Fruit fly (Drosophila melanogaster) whole organism, embryonic: ENCODE measurements around the gene esg.

Source experiments
- Abd-B ChIP-seq: fragments of 200-800 bp; sonication (Bioruptor generic); optimal IDR thresholded peaks from 2 replicates; lab custom pipeline; 2018; ENCODE audit warnings: missing biosample characterization, mild to moderate bottlenecking, missing genetic modification characterization, moderate library complexity
- Atf6 ChIP-seq: fragments of 200-800 bp; sonication (Bioruptor generic); IDR thresholded peaks from 2 replicates; pipeline ENCODE4 v1.3.6; 2022; ENCODE audit warnings: missing biosample characterization, missing genetic modification characterization
- B-H1 ChIP-seq: fragments of 200-800 bp; sonication (Bioruptor generic); IDR thresholded peaks from 3 replicates; pipeline ENCODE4 v1.3.6; 2022; ENCODE audit warnings: missing biosample characterization, missing genetic modification characterization
- BEAF-32 ChIP-seq: fragments of 200-800 bp; sonication (Bioruptor generic); optimal IDR thresholded peaks from 3 replicates; lab custom pipeline; 2017; ENCODE audit warnings: missing biosample characterization, missing genetic modification characterization, mild to moderate bottlenecking, moderate library complexity, missing genetic modification reagents
- CG1024 ChIP-seq: fragments of 200-800 bp; sonication (Bioruptor generic); IDR thresholded peaks from 2 replicates; pipeline ENCODE4 v1.3.6; 2022; ENCODE audit warnings: missing biosample characterization, missing genetic modification characterization
- CG12104 ChIP-seq: fragments of 200-800 bp; sonication (Bioruptor generic); optimal IDR thresholded peaks from 3 replicates; lab custom pipeline; 2016; ENCODE audit warnings: missing biosample characterization, missing genetic modification characterization
- CG12942 ChIP-seq: fragments of 200-800 bp; sonication (Bioruptor generic); optimal IDR thresholded peaks from 3 replicates; lab custom pipeline; 2016; ENCODE audit warnings: missing biosample characterization, missing genetic modification characterization
- CG14441 ChIP-seq: fragments of 200-800 bp; sonication (Bioruptor generic); IDR thresholded peaks from 2 replicates; pipeline ENCODE4 v1.3.6; 2022; ENCODE audit warnings: missing biosample characterization, missing genetic modification characterization
- CG14710 ChIP-seq: fragments of 200-800 bp; sonication (Bioruptor generic); optimal IDR thresholded peaks from 3 replicates; lab custom pipeline; 2019; ENCODE audit warnings: missing biosample characterization, mild to moderate bottlenecking, missing genetic modification characterization, moderate library complexity
- CG1529 ChIP-seq: fragments of 200-800 bp; sonication (Bioruptor generic); optimal IDR thresholded peaks from 3 replicates; lab custom pipeline; 2018; ENCODE audit warnings: missing biosample characterization, missing genetic modification characterization
- CG1647 ChIP-seq: fragments of 200-800 bp; sonication (Bioruptor generic); optimal IDR thresholded peaks from 3 replicates; lab custom pipeline; 2016; ENCODE audit warnings: missing biosample characterization, missing genetic modification characterization
- CG16779 ChIP-seq: fragments of 200-800 bp; sonication (Bioruptor generic); IDR thresholded peaks from 2 replicates; pipeline ENCODE4 v1.3.6; 2022; ENCODE audit warnings: missing biosample characterization, missing genetic modification characterization
- CG17612 ChIP-seq: fragments of 200-800 bp; sonication (Bioruptor generic); IDR thresholded peaks from 2 replicates; pipeline ENCODE4 v1.3.6; 2022; ENCODE audit warnings: missing biosample characterization, missing genetic modification characterization
- CG18764 ChIP-seq: fragments of 200-800 bp; sonication (Bioruptor generic); optimal IDR thresholded peaks from 3 replicates; lab custom pipeline; 2016; ENCODE audit warnings: missing biosample characterization, missing genetic modification characterization
- CG2199 ChIP-seq: fragments of 200-800 bp; sonication (Bioruptor generic); IDR thresholded peaks from 3 replicates; pipeline ENCODE4 v1.3.6; 2022; ENCODE audit warnings: missing biosample characterization, missing genetic modification characterization
- CG3281 ChIP-seq: fragments of 200-800 bp; sonication (Bioruptor generic); optimal IDR thresholded peaks from 3 replicates; lab custom pipeline; 2017; ENCODE audit warnings: missing biosample characterization, mild to moderate bottlenecking, missing genetic modification characterization
- CG6683 ChIP-seq: fragments of 200-800 bp; sonication (Bioruptor generic); optimal IDR thresholded peaks from 2 replicates; lab custom pipeline; 2017; ENCODE audit warnings: missing biosample characterization, mild to moderate bottlenecking, missing genetic modification characterization, missing genetic modification reagents
- D19A ChIP-seq: fragments of 200-800 bp; optimal IDR thresholded peaks from 3 replicates; lab custom pipeline; 2019; ENCODE audit warnings: missing biosample characterization, mild to moderate bottlenecking, missing genetic modification characterization, moderate library complexity
- Dek ChIP-seq: fragments of 200-800 bp; sonication (Bioruptor generic); optimal IDR thresholded peaks from 3 replicates; lab custom pipeline; 2019; ENCODE audit warnings: missing biosample characterization, mild to moderate bottlenecking, missing genetic modification characterization, moderate library complexity
- Dref ChIP-seq: fragments of 200-800 bp; sonication (Bioruptor generic); IDR thresholded peaks from 2 replicates; pipeline ENCODE4 v1.3.6; 2022; ENCODE audit warnings: missing biosample characterization, missing genetic modification characterization
- HLH54F ChIP-seq: fragments of 200-800 bp; sonication (Bioruptor generic); optimal IDR thresholded peaks from 3 replicates; lab custom pipeline; 2016; ENCODE audit warnings: missing biosample characterization, missing genetic modification characterization
- HLHmδ ChIP-seq: fragments of 200-800 bp; sonication (Bioruptor generic); optimal IDR thresholded peaks from 2 replicates; lab custom pipeline; 2018; ENCODE audit warnings: missing biosample characterization, mild to moderate bottlenecking, missing genetic modification characterization, moderate library complexity
- Kr ChIP-seq: fragments of 200-800 bp; sonication (Bioruptor generic); optimal IDR thresholded peaks from 2 replicates; lab custom pipeline; 2017; ENCODE audit warnings: missing biosample characterization, mild to moderate bottlenecking, missing genetic modification characterization
- Max ChIP-seq: fragments of 200-800 bp; sonication (Bioruptor generic); optimal IDR thresholded peaks from 2 replicates; lab custom pipeline; 2016; ENCODE audit warnings: missing biosample characterization, mild to moderate bottlenecking, missing genetic modification characterization
- NFAT ChIP-seq: fragments of 200-800 bp; sonication (Bioruptor generic); IDR thresholded peaks from 2 replicates; pipeline ENCODE4 v1.3.6; 2022; ENCODE audit warnings: missing biosample characterization, missing genetic modification characterization
- Pdp1 ChIP-seq, 2 experiments: fragments of 200-800 bp; sonication (Bioruptor generic); optimal IDR thresholded peaks; 3 replicates each; lab custom pipeline; 2016; ENCODE audit warnings: missing biosample characterization in 2 of 2, missing genetic modification characterization in 2 of 2, mild to moderate bottlenecking in 1 of 2, moderate library complexity in 1 of 2
- Ptx1 ChIP-seq: fragments of 200-800 bp; sonication (Bioruptor generic); IDR thresholded peaks from 2 replicates; pipeline ENCODE4 v1.3.6; 2022; ENCODE audit warnings: missing biosample characterization, missing genetic modification characterization
- Sox102F ChIP-seq: fragments of 200-800 bp; sonication (Bioruptor generic); optimal IDR thresholded peaks from 2 replicates; lab custom pipeline; 2018; ENCODE audit warnings: missing biosample characterization, mild to moderate bottlenecking, missing genetic modification characterization, moderate library complexity
- bab2 ChIP-seq: fragments of 200-800 bp; sonication (Bioruptor generic); optimal IDR thresholded peaks from 2 replicates; lab custom pipeline; 2016; ENCODE audit warnings: missing biosample characterization, missing genetic modification characterization
- bsh ChIP-seq, 2 experiments: fragments of 200-800 bp; sonication (Bioruptor generic); optimal IDR thresholded peaks; 2 replicates each; lab custom pipeline; 2017 to 2018; ENCODE audit warnings: mild to moderate bottlenecking in 2 of 2, missing biosample characterization in 2 of 2, missing genetic modification characterization in 2 of 2, moderate library complexity in 1 of 2
- btn ChIP-seq: fragments of 200-800 bp; sonication (Bioruptor generic); optimal IDR thresholded peaks from 2 replicates; lab custom pipeline; 2016; ENCODE audit warnings: missing biosample characterization, missing genetic modification characterization
- croc ChIP-seq: fragments of 200-800 bp; sonication (Bioruptor generic); conservative IDR thresholded peaks from 3 replicates; pipeline ENCODE4 v1.3.6; 2022; ENCODE audit warnings: missing biosample characterization, missing genetic modification characterization
- crol ChIP-seq: fragments of 200-800 bp; sonication (Bioruptor generic); IDR thresholded peaks from 2 replicates; pipeline ENCODE4 v1.3.6; 2022; ENCODE audit warnings: missing biosample characterization, missing genetic modification characterization
- crp ChIP-seq, 2 experiments: fragments of 200-800 bp; sonication (Bioruptor generic); optimal IDR thresholded peaks; 2 replicates in 1 of 2; 3 replicates in 1 of 2; lab custom pipeline; 2017; ENCODE audit warnings: missing biosample characterization in 2 of 2, missing genetic modification characterization in 2 of 2, mild to moderate bottlenecking in 1 of 2, moderate library complexity in 1 of 2
- danr ChIP-seq: fragments of 200-800 bp; sonication (Bioruptor generic); IDR thresholded peaks from 2 replicates; pipeline ENCODE4 v1.3.6; 2022; ENCODE audit warnings: missing biosample characterization, missing genetic modification characterization
- esg ChIP-seq: fragments of 200-800 bp; sonication (Bioruptor generic); conservative IDR thresholded peaks from 2 replicates; pipeline ENCODE4 v1.3.6; 2022; ENCODE audit warnings: missing biosample characterization, missing genetic modification characterization
- ewg ChIP-seq: fragments of 200-800 bp; sonication (Bioruptor generic); optimal IDR thresholded peaks from 3 replicates; lab custom pipeline; 2017; ENCODE audit warnings: mild to moderate bottlenecking, missing biosample characterization, missing genetic modification reagents, missing genetic modification characterization
- gem ChIP-seq: fragments of 200-800 bp; sonication (Bioruptor generic); optimal IDR thresholded peaks from 2 replicates; lab custom pipeline; 2019; ENCODE audit warnings: missing biosample characterization, mild to moderate bottlenecking, missing genetic modification characterization, moderate library complexity
- gro ChIP-seq: fragments of 200-800 bp; sonication (Bioruptor generic); optimal IDR thresholded peaks from 2 replicates; lab custom pipeline; 2016; ENCODE audit warnings: missing biosample characterization, missing genetic modification characterization
- gt ChIP-seq: fragments of 200-800 bp; sonication (Bioruptor generic); IDR thresholded peaks from 2 replicates; pipeline ENCODE4 v1.3.6; 2022; ENCODE audit warnings: missing biosample characterization, missing genetic modification characterization
- nau ChIP-seq: fragments of 200-800 bp; sonication (Bioruptor generic); optimal IDR thresholded peaks from 3 replicates; lab custom pipeline; 2017; ENCODE audit warnings: missing biosample characterization, mild to moderate bottlenecking, missing genetic modification characterization, missing genetic modification reagents
- pan ChIP-seq, 4 experiments: fragments of >200 bp in 3 of 4; fragments of 200-800 bp in 1 of 4; sonication (Bioruptor generic) in 1 of 4; optimal IDR thresholded peaks in 3 of 4; IDR thresholded peaks in 1 of 4; 2 replicates each; pipeline versions ENCODE4 v1.3.6 to Lab custom; 2017 to 2022; ENCODE audit warnings: missing biosample characterization in 2 of 4, missing genetic modification characterization in 2 of 4, mixed read lengths in 1 of 4
- scrt ChIP-seq: fragments of 200-800 bp; sonication (Bioruptor generic); optimal IDR thresholded peaks from 2 replicates; lab custom pipeline; 2018; ENCODE audit warnings: missing biosample characterization, mild to moderate bottlenecking, missing genetic modification characterization, moderate library complexity
- sd ChIP-seq: fragments of 200-800 bp; sonication (Bioruptor generic); optimal IDR thresholded peaks from 3 replicates; lab custom pipeline; 2018; ENCODE audit warnings: missing biosample characterization, mild to moderate bottlenecking, missing genetic modification characterization, moderate library complexity
- sim ChIP-seq: fragments of 200-800 bp; sonication (Bioruptor generic); IDR thresholded peaks from 2 replicates; pipeline ENCODE4 v1.3.6; 2022; ENCODE audit warnings: missing biosample characterization, missing genetic modification characterization
- so ChIP-seq: fragments of 200-800 bp; sonication (Bioruptor generic); IDR thresholded peaks from 3 replicates; pipeline ENCODE4 v1.3.6; 2022; ENCODE audit warnings: missing biosample characterization, missing genetic modification characterization
- trh ChIP-seq: fragments of 200-800 bp; sonication (Bioruptor generic); optimal IDR thresholded peaks from 2 replicates; lab custom pipeline; 2016; ENCODE audit warnings: missing biosample characterization, missing genetic modification characterization
- usp ChIP-seq: fragments of >200 bp; optimal IDR thresholded peaks from 2 replicates; lab custom pipeline; 2017; ENCODE audit warnings: missing biosample characterization, missing genetic modification characterization
- yki ChIP-seq: fragments of >200 bp; optimal IDR thresholded peaks from 3 replicates; lab custom pipeline; 2018
- zen ChIP-seq: fragments of 200-800 bp; sonication (Bioruptor generic); optimal IDR thresholded peaks from 3 replicates; lab custom pipeline; 2018; ENCODE audit warnings: missing biosample characterization, mild to moderate bottlenecking, missing genetic modification characterization, moderate library complexity

The esg gene

dm6 chr2L:15325555-15326285, 7.9 kb upstream of the esg start:
- no peak for TF ChIP-seq Ptx1 (GFP tag; lab: Robert Waterston, UW)
- no peak for TF ChIP-seq esg
- TF ChIP-seq CG1529 (GFP tag; lab: Kevin White, UChicago): no peak
- TF ChIP-seq crp (GFP tag; optimal IDR thresholded peaks at IDR 0.05; lab: Kevin White, UChicago): no peak
- TF ChIP-seq NFAT (GFP tag; lab: Robert Waterston, UW): no peak
- peak in 1 of 2 experiments; percentile 46 for TF ChIP-seq Pdp1 (GFP tag; optimal IDR thresholded peaks at IDR 0.05; lab: Kevin White, UChicago)
- TF ChIP-seq gt (GFP tag; lab: Robert Waterston, UW): 0 out of 2 replicates have a peak, but pooled peaks have one; percentile 13
- no peak for TF ChIP-seq HLHmδ
- TF ChIP-seq CG6683 (GFP tag; lab: Kevin White, UChicago): no peak
- no peak for TF ChIP-seq ewg
- no peak for TF ChIP-seq so (GFP tag; lab: Robert Waterston, UW)
- peak; percentile 68 for TF ChIP-seq zen (tag; lab: Kevin White, UChicago)
- no peak for TF ChIP-seq HLH54F (GFP tag; lab: Kevin White, UChicago)
- TF ChIP-seq bsh (GFP tag; optimal IDR thresholded peaks at IDR 0.05; lab: Kevin White, UChicago): peak in 1 of 2 experiments; percentile 15
- no peak for TF ChIP-seq Atf6 (GFP tag; lab: Robert Waterston, UW)
- no peak for TF ChIP-seq usp (GFP tag; lab: Kevin White, UChicago)
- TF ChIP-seq yki (lab: Kevin White, UChicago): no peak
- TF ChIP-seq CG1024 (GFP tag; lab: Robert Waterston, UW): no peak
- TF ChIP-seq sim: no peak
- TF ChIP-seq CG16779 (GFP tag; lab: Robert Waterston, UW): no peak
- TF ChIP-seq CG12104 (GFP tag; lab: Kevin White, UChicago): no peak
- TF ChIP-seq D19A (tag; lab: Kevin White, UChicago): no peak
- TF ChIP-seq sd (tag; lab: Kevin White, UChicago): no peak
- no peak for TF ChIP-seq btn (GFP tag; lab: Kevin White, UChicago)
- TF ChIP-seq gro (GFP tag; lab: Kevin White, UChicago): no peak
- TF ChIP-seq BEAF-32 (GFP tag; lab: Kevin White, UChicago): no peak
- TF ChIP-seq nau: no peak
- no peak for TF ChIP-seq pan (optimal IDR thresholded peaks at IDR 0.05; lab: Kevin White, UChicago)
- TF ChIP-seq pan (GFP tag; optimal IDR thresholded peaks at IDR 0.05 in 1 of 2, IDR thresholded peaks at IDR 0.05 in 1 of 2): no peak
- TF ChIP-seq CG17612: no peak
- no peak for TF ChIP-seq scrt (GFP tag; lab: Kevin White, UChicago)
- TF ChIP-seq CG1647 (GFP tag; lab: Kevin White, UChicago): no peak
- TF ChIP-seq crol (GFP tag; lab: Robert Waterston, UW): no peak
- no peak for TF ChIP-seq CG2199 (GFP tag; lab: Robert Waterston, UW)
- no peak for TF ChIP-seq Abd-B (GFP tag; lab: Kevin White, UChicago)
- peak; percentile 4 for TF ChIP-seq Sox102F (GFP tag; lab: Kevin White, UChicago)
- TF ChIP-seq CG18764: no peak
- no peak for TF ChIP-seq croc (GFP tag; lab: Robert Waterston, UW)
- TF ChIP-seq CG14710 (tag; lab: Kevin White, UChicago): no peak
- TF ChIP-seq CG12942 (GFP tag; lab: Kevin White, UChicago): no peak
- no peak for TF ChIP-seq CG14441 (GFP tag; lab: Robert Waterston, UW)
- no peak for TF ChIP-seq Max (GFP tag; lab: Kevin White, UChicago)
- TF ChIP-seq Dek (tag; lab: Kevin White, UChicago): no peak
- no peak for TF ChIP-seq CG3281 (GFP tag; lab: Kevin White, UChicago)
- no peak for TF ChIP-seq danr (GFP tag; lab: Robert Waterston, UW)
- no peak for TF ChIP-seq trh
- TF ChIP-seq B-H1: no peak
- peak; percentile 28 for TF ChIP-seq gem (tag; lab: Kevin White, UChicago)
- no peak for TF ChIP-seq bab2 (GFP tag; lab: Kevin White, UChicago)
- no peak for TF ChIP-seq Dref (GFP tag; lab: Robert Waterston, UW)
- TF ChIP-seq Kr (GFP tag; lab: Kevin White, UChicago): peak; percentile 55
